Worm (Caenorhabditis elegans): ENCODE measurements around the gene swp-1.

The swp-1 gene

ce11 chrIII:5667952-5668489 is 37.3 kb downstream of the swp-1 start (continued):
- TF ChIP-seq peb-1 (tag; optimal IDR thresholded peaks at IDR 0.05) (no peak), lin-11 (tag; optimal IDR thresholded peaks at IDR 0.05) (no peak), lin-39 (tag; optimal IDR thresholded peaks at IDR 0.05) (no peak), mdl-1 (tag; optimal IDR thresholded peaks at IDR 0.05) (no peak), elt-1 (tag; optimal IDR thresholded peaks at IDR 0.05) (no peak), nhr-6 (tag; optimal IDR thresholded peaks at IDR 0.05) (no peak), mab-5 (tag; optimal IDR thresholded peaks at IDR 0.05) (no peak), ztf-1 (GFP tag; conservative IDR thresholded peaks at IDR 0.05) (no peak), ZK546.5 (tag; optimal IDR thresholded peaks at IDR 0.05) (no peak), skn-1 (tag; optimal IDR thresholded peaks at IDR 0.05) (no peak), nhr-21 (tag; optimal IDR thresholded peaks at IDR 0.05) (no peak), nhr-237 (tag; optimal IDR thresholded peaks at IDR 0.05) (no peak), snpc-4 (tag; optimal IDR thresholded peaks at IDR 0.05) (no peak), nhr-10 (tag; optimal IDR thresholded peaks at IDR 0.05) (no peak)

- TF ChIP-seq blmp-1 (tag; optimal IDR thresholded peaks at IDR 0.05; ENCODE audit: insufficient read depth) = no peak
- TF ChIP-seq lin-39 (tag; optimal IDR thresholded peaks at IDR 0.05) = no peak
- TF ChIP-seq R02D3.7 (tag; optimal IDR thresholded peaks at IDR 0.05) = no peak
- no peak for TF ChIP-seq ZK546.5 (tag; optimal IDR thresholded peaks at IDR 0.05)
- no peak for TF ChIP-seq fos-1 (tag; optimal IDR thresholded peaks at IDR 0.05)
- no peak for TF ChIP-seq sma-9 (GFP tag; optimal IDR thresholded peaks at IDR 0.05)
- no peak for TF ChIP-seq sma-9 (tag; optimal IDR thresholded peaks at IDR 0.05)
- no peak for TF ChIP-seq unc-55 (GFP tag; optimal IDR thresholded peaks at IDR 0.05)
These were observed 39.6 kb downstream of the swp-1 start for ce11 chrIII:5665710-5666109.

ce11 chrIII:5665278-5665677 is 40.0 kb downstream of the swp-1 start:
- TF ChIP-seq ama-1 (optimal IDR thresholded peaks at IDR 0.05) (no peak), skn-1 (tag; optimal IDR thresholded peaks at IDR 0.05) (no peak), alr-1 (tag; optimal IDR thresholded peaks at IDR 0.05) (no peak), lin-13 (GFP tag; optimal IDR thresholded peaks at IDR 0.05) (no peak), nhr-23 (tag; optimal IDR thresholded peaks at IDR 0.05) (no peak), C34F6.9 (tag; optimal IDR thresholded peaks at IDR 0.05) (no peak), nhr-6 (tag; optimal IDR thresholded peaks at IDR 0.05) (no peak), lin-39 (tag; optimal IDR thresholded peaks at IDR 0.05) (no peak), crh-2 (tag; optimal IDR thresholded peaks at IDR 0.05) (peak; percentile 7), nhr-77 (tag; optimal IDR thresholded peaks at IDR 0.05) (no peak), ztf-4 (tag; optimal IDR thresholded peaks at IDR 0.05) (no peak), nhr-25 (tag; optimal IDR thresholded peaks at IDR 0.05) (peak; percentile 2), mab-5 (tag; optimal IDR thresholded peaks at IDR 0.05) (no peak), ceh-82 (tag; optimal IDR thresholded peaks at IDR 0.05) (no peak), blmp-1 (tag; optimal IDR thresholded peaks at IDR 0.05; ENCODE audit: insufficient read depth) (no peak), aly-2 (tag; optimal IDR thresholded peaks at IDR 0.05) (no peak), fos-1 (tag; optimal IDR thresholded peaks at IDR 0.05) (peak; percentile 36), dmd-4 (tag; optimal IDR thresholded peaks at IDR 0.05) (no peak), ztf-1 (GFP tag; conservative IDR thresholded peaks at IDR 0.05) (no peak), R02D3.7 (tag; optimal IDR thresholded peaks at IDR 0.05) (no peak), lsy-2 (tag; optimal IDR thresholded peaks at IDR 0.05) (no peak)

- TF ChIP-seq mbf-1 (tag; optimal IDR thresholded peaks at IDR 0.05) = no peak
- TF ChIP-seq F13H6.1 (tag; optimal IDR thresholded peaks at IDR 0.05) = no peak
- no peak for TF ChIP-seq dmd-4 (tag; optimal IDR thresholded peaks at IDR 0.05)
- TF ChIP-seq fos-1 (tag; optimal IDR thresholded peaks at IDR 0.05) = no peak
- TF ChIP-seq ztf-4 (tag; optimal IDR thresholded peaks at IDR 0.05) = no peak
- no peak for TF ChIP-seq sma-3 (GFP tag; optimal IDR thresholded peaks at IDR 0.05)
These were observed 41.4 kb downstream of the swp-1 start, which contains the start of gene par-3 for ce11 chrIII:5663933-5664332. par-3 (plus strand) TSS chrIII:5664233.

ce11 chrIII:5663521-5663920 is 41.8 kb downstream of the swp-1 start:
- TF ChIP-seq aly-2 (tag; optimal IDR thresholded peaks at IDR 0.05) = no peak
- TF ChIP-seq ama-1 (optimal IDR thresholded peaks at IDR 0.05) = no peak
- no peak for TF ChIP-seq unc-55 (GFP tag; optimal IDR thresholded peaks at IDR 0.05)
- TF ChIP-seq blmp-1 (tag; optimal IDR thresholded peaks at IDR 0.05; ENCODE audit: insufficient read depth) = no peak
- no peak for TF ChIP-seq nhr-21 (tag; optimal IDR thresholded peaks at IDR 0.05)
- TF ChIP-seq snpc-4 (tag; optimal IDR thresholded peaks at IDR 0.05) = no peak
- no peak for TF ChIP-seq sem-4 (tag; optimal IDR thresholded peaks at IDR 0.05)
- no peak for TF ChIP-seq ceh-16 (tag; optimal IDR thresholded peaks at IDR 0.05)
- no peak for TF ChIP-seq nhr-237 (tag; optimal IDR thresholded peaks at IDR 0.05)
- no peak for TF ChIP-seq nhr-23 (tag; optimal IDR thresholded peaks at IDR 0.05)
- no peak for TF ChIP-seq R02D3.7 (tag; optimal IDR thresholded peaks at IDR 0.05)
- TF ChIP-seq gmeb-1 (tag; optimal IDR thresholded peaks at IDR 0.05) = no peak
- no peak for TF ChIP-seq nhr-129 (tag; optimal IDR thresholded peaks at IDR 0.05)
- TF ChIP-seq mdl-1 (tag; optimal IDR thresholded peaks at IDR 0.05) = no peak
- no peak for TF ChIP-seq nhr-25 (tag; optimal IDR thresholded peaks at IDR 0.05)
- no peak for TF ChIP-seq dmd-4 (tag; optimal IDR thresholded peaks at IDR 0.05)
